Worm (Caenorhabditis elegans) whole organism, mixed stage, embryonic: Measurements from ENCODE around the gene dpy-13.
A peak's percentile ranks its signal among the peaks of the same experiment; 100 is the strongest.

Experiments used
- M03D4.4 ChIP-seq: sonication (generic microtip); optimal IDR thresholded peaks from 2 replicates; lab custom pipeline; 2017; ENCODE audit warnings: mild to moderate bottlenecking, missing genetic modification characterization, missing compliant biosample characterization
- ceh-39 ChIP-seq: fragments of 150-350 bp; optimal IDR thresholded peaks from 2 replicates; lab custom pipeline; 2014; ENCODE audit warnings: missing biosample characterization, missing genetic modification characterization
- ceh-83 ChIP-seq: fragments of 200-800 bp; sonication (Bioruptor generic); optimal IDR thresholded peaks from 2 replicates; lab custom pipeline; 2018; ENCODE audit warnings: mild to moderate bottlenecking, missing genetic modification characterization, missing compliant biosample characterization
- cnd-1 ChIP-seq: fragments of 200-800 bp; sonication (Bioruptor generic); optimal IDR thresholded peaks from 2 replicates; lab custom pipeline; 2018; ENCODE audit warnings: mild to moderate bottlenecking, missing genetic modification characterization, missing compliant biosample characterization
- drap-1 ChIP-seq: fragments of 200-800 bp; sonication (Bioruptor generic); optimal IDR thresholded peaks from 3 replicates; lab custom pipeline; 2018; ENCODE audit warnings: mild to moderate bottlenecking, missing genetic modification characterization, missing compliant biosample characterization
- elt-1 ChIP-seq: sonication (generic microtip); optimal IDR thresholded peaks from 2 replicates; lab custom pipeline; 2017; ENCODE audit warnings: missing genetic modification characterization, mild to moderate bottlenecking, missing compliant biosample characterization, antibody characterized with exemption, moderate library complexity, borderline replicate concordance; ENCODE audit not compliant: insufficient read depth
- elt-3 ChIP-seq: fragments of 150-350 bp; optimal IDR thresholded peaks from 2 replicates; lab custom pipeline; 2014; ENCODE audit warnings: missing biosample characterization, missing genetic modification characterization
- flh-1 ChIP-seq: fragments of 200-800 bp; sonication (Bioruptor generic); optimal IDR thresholded peaks from 2 replicates; lab custom pipeline; 2018; ENCODE audit warnings: mild to moderate bottlenecking, missing genetic modification characterization, moderate library complexity, missing compliant biosample characterization
- ham-2 ChIP-seq: fragments of 200-800 bp; sonication (Bioruptor generic); optimal IDR thresholded peaks from 2 replicates; lab custom pipeline; 2018; ENCODE audit warnings: mild to moderate bottlenecking, missing genetic modification characterization, missing compliant biosample characterization
- hlh-1 ChIP-seq: fragments of 150-350 bp; optimal IDR thresholded peaks from 2 replicates; lab custom pipeline; 2014; ENCODE audit warnings: missing biosample characterization, missing genetic modification reagents, missing genetic modification characterization
- lin-13 ChIP-seq: fragments of 150-350 bp; optimal IDR thresholded peaks from 2 replicates; lab custom pipeline; 2014; ENCODE audit warnings: missing biosample characterization, missing genetic modification characterization
- lin-32 ChIP-seq: fragments of 200-800 bp; sonication (Bioruptor generic); optimal IDR thresholded peaks from 2 replicates; lab custom pipeline; 2018; ENCODE audit warnings: mild to moderate bottlenecking, missing genetic modification characterization, missing compliant biosample characterization
- lsy-2 ChIP-seq: fragments of 150-350 bp; optimal IDR thresholded peaks from 2 replicates; lab custom pipeline; 2014; ENCODE audit warnings: missing biosample characterization, missing genetic modification characterization
- mab-5 ChIP-seq: fragments of 150-350 bp; optimal IDR thresholded peaks from 2 replicates; lab custom pipeline; 2014; ENCODE audit warnings: missing biosample characterization, missing genetic modification characterization
- mep-1 ChIP-seq: fragments of 150-350 bp; optimal IDR thresholded peaks from 2 replicates; lab custom pipeline; 2017; ENCODE audit warnings: missing biosample characterization, missing genetic modification reagents, missing genetic modification characterization, inconsistent platforms
- mls-2 ChIP-seq: sonication (generic microtip); optimal IDR thresholded peaks from 2 replicates; lab custom pipeline; 2016; ENCODE audit warnings: mild to moderate bottlenecking, missing genetic modification characterization, moderate library complexity, missing compliant biosample characterization
- nhr-2 ChIP-seq: fragments of 150-350 bp; optimal IDR thresholded peaks from 2 replicates; lab custom pipeline; 2014; ENCODE audit warnings: missing biosample characterization, missing genetic modification characterization
- nhr-237 ChIP-seq: fragments of 150-350 bp; optimal IDR thresholded peaks from 2 replicates; lab custom pipeline; 2014; ENCODE audit warnings: missing biosample characterization, missing genetic modification characterization
- nhr-28 ChIP-seq: fragments of 150-350 bp; optimal IDR thresholded peaks from 2 replicates; lab custom pipeline; 2014; ENCODE audit warnings: missing biosample characterization, missing genetic modification characterization
- pha-4 ChIP-seq: fragments of 150-350 bp; optimal IDR thresholded peaks from 2 replicates; lab custom pipeline; 2018; ENCODE audit warnings: missing biosample characterization, missing genetic modification reagents, missing genetic modification characterization
- sem-2 ChIP-seq: fragments of 200-800 bp; sonication (Bioruptor generic); optimal IDR thresholded peaks from 2 replicates; lab custom pipeline; 2018; ENCODE audit warnings: mild to moderate bottlenecking, missing genetic modification characterization, missing compliant biosample characterization
- snpc-4 ChIP-seq: fragments of 150-350 bp; optimal IDR thresholded peaks from 2 replicates; lab custom pipeline; 2014; ENCODE audit warnings: missing biosample characterization, missing genetic modification characterization
- tbx-8 ChIP-seq: fragments of 200-800 bp; sonication (Bioruptor generic); optimal IDR thresholded peaks from 2 replicates; lab custom pipeline; 2018; ENCODE audit warnings: mild to moderate bottlenecking, missing genetic modification characterization, moderate library complexity, missing compliant biosample characterization
- unc-120 ChIP-seq: sonication (generic microtip); optimal IDR thresholded peaks from 2 replicates; lab custom pipeline; 2017; ENCODE audit warnings: missing genetic modification characterization, missing compliant biosample characterization; ENCODE audit not compliant: poor library complexity, severe bottlenecking
- unc-39 ChIP-seq: fragments of 150-350 bp; optimal IDR thresholded peaks from 2 replicates; lab custom pipeline; 2014; ENCODE audit warnings: missing biosample characterization, missing genetic modification characterization
- unc-62 ChIP-seq: fragments of 150-350 bp; optimal IDR thresholded peaks from 2 replicates; lab custom pipeline; 2014; ENCODE audit warnings: missing biosample characterization, missing genetic modification reagents, missing genetic modification characterization

Gene dpy-13

DNA sequence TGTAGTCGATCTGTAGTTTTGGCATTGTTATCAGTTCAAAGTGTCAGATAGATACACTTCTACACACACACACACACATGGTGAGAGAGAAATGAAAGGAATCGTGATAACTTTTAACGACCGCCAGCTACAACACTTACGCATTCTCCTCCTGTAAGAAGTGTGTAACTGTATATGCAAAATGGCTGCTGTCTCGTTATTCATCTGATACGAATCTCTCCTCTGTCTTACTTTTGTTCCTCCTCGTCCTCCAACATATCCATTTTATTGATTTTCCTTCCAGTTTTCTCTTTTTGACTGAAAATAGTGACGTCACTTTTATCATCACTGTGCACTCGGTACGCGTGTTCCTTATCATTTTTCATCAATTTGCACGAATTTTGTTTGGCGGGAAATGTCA, 22.7 kb upstream of the dpy-13 start:
- TF ChIP-seq nhr-28 (tag; lab: Kevin White, UChicago) (peak; percentile 32), mab-5 (no peak)

ce11 chrIV:4215349-4215748, 20.1 kb upstream of the dpy-13 start:
- TF ChIP-seq pha-4 (tag; lab: Kevin White, UChicago) (peak; percentile 21), lin-13 (tag; lab: Kevin White, UChicago) (no peak), nhr-237 (peak; percentile 68), unc-120 (tag; lab: Kevin White, UChicago) (no peak), unc-62 (GFP tag; lab: Kevin White, UChicago) (peak; percentile 70)

- TF ChIP-seq snpc-4 (tag; lab: Kevin White, UChicago) (no peak), sem-2 (no peak), hlh-1 (no peak), mep-1 (tag; lab: Kevin White, UChicago) (no peak), pha-4 (tag; lab: Kevin White, UChicago) (no peak), ham-2 (GFP tag; lab: Kevin White, UChicago) (no peak), ceh-39 (tag; lab: Kevin White, UChicago) (no peak), lin-13 (tag; lab: Kevin White, UChicago) (no peak)
These were observed 19.1 kb upstream of the dpy-13 start for ce11 chrIV:4216099-4216894.

DNA sequence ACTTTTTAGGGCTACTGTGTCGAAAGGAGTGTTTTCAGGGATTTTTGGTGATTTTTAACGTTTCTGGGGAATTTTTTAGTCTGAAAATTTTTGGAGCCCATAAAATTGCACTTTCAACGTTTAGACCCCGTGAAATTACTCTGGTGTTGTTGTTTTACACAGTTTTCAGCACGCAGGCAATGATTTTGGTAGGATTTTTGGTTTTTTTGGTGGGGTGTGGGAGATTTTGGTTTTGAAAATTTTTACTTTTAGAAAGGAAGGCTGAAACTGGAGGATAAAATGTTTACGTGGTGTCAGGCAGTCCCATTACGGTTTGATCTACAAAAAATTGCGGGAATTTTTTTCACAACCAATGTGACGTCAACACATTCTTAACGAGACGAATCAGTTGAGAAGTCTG, 17.1 kb upstream of the dpy-13 start:
- no peak for TF ChIP-seq lsy-2 (tag; lab: Kevin White, UChicago)
- TF ChIP-seq elt-3 = no peak
- no peak for TF ChIP-seq nhr-237
- no peak for TF ChIP-seq ceh-39 (tag; lab: Kevin White, UChicago)
- TF ChIP-seq unc-120 (tag; lab: Kevin White, UChicago) = no peak
- TF ChIP-seq M03D4.4 (tag; lab: Kevin White, UChicago) = no peak
- TF ChIP-seq cnd-1 = no peak
- TF ChIP-seq flh-1 (GFP tag; lab: Kevin White, UChicago) = no peak
- TF ChIP-seq drap-1 (GFP tag; lab: Kevin White, UChicago) = no peak
- TF ChIP-seq elt-1 (tag; lab: Kevin White, UChicago) = no peak
- no peak for TF ChIP-seq lin-32 (GFP tag; lab: Kevin White, UChicago)
- TF ChIP-seq pha-4 (tag; lab: Kevin White, UChicago) = no peak

DNA sequence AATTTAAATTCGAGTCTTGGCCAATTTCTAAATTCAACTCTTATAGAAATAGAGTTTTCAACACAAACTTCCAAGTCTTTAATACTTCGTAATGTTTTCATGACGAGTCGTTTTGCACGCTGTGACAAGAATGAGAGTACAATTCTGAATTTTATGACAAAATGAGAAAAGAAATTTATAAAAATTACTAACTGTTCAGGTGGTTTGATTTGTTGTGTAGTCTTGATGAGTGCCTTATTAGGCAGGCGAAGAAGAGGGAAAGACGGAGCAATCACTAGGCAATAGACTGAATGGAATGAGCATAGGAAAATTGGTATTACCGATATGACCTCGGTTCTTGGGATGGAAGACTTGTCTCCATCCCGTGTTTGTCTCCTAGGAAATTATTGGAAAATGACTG, 15.4 kb upstream of the dpy-13 start, which contains the start of gene F30B5.11:
Gene F30B5.11 (minus strand): TSS at position 101 of the 400 bp plus-strand sequence.
- TF ChIP-seq nhr-2 (tag; lab: Kevin White, UChicago) (no peak), unc-39 (tag; lab: Kevin White, UChicago) (no peak), tbx-8 (GFP tag; lab: Kevin White, UChicago) (no peak)
- TF ChIP-seq, all 35 proteins: peak for 0

DNA sequence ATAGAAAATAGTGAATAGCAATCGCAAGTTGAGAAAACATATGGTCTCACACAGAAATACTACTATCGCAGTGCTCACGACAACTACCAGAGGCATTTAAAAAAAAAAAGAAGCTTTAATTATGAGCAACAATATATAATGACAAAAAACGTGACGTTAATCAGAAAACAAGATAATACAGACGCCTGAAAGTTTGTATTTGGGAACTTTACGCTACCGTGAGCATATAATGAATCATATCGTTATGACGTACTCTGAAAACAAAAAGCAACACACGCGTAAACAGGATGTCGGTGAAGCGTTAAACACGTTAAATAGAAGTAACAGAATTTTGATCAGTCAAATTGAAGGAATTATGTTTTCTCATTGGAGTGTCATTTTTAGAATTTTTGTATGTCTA, 9.6 kb upstream of the dpy-13 start, which contains the start of gene srbc-71:
Gene srbc-71 (minus strand): TSS at position 101 of the 400 bp plus-strand sequence.
- no peak for TF ChIP-seq M03D4.4 (tag; lab: Kevin White, UChicago)
- no peak for TF ChIP-seq sem-2
- TF ChIP-seq mep-1 (tag; lab: Kevin White, UChicago) = no peak
- no peak for TF ChIP-seq ham-2 (GFP tag; lab: Kevin White, UChicago)

DNA sequence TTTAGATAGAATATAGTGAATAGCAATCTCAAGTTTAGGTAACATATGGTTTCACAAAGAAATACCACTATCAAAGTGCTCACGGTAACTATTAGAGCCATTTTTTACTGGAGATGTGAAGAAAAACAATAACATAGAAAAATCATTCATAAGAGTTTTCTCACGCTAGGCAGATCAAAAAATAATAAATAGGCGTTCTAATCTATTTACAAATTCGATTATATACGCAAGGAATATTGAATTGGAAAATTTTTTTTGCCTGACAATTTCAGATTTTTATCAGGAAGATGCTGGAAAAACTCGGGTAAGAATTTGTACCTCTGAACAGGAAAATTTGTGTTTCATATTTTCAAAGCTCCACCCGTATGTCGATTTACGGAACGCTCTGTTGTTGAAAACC, 7.5 kb upstream of the dpy-13 start, which contains the start of gene srbc-70:
Gene srbc-70 (minus strand): TSS at position 101 of the 400 bp plus-strand sequence.
- TF ChIP-seq ceh-83 (GFP tag; lab: Kevin White, UChicago) = no peak
- TF ChIP-seq pha-4 (tag; lab: Kevin White, UChicago) = no peak
- no peak for TF ChIP-seq lsy-2 (tag; lab: Kevin White, UChicago)
- TF ChIP-seq nhr-2 (tag; lab: Kevin White, UChicago) = no peak
- no peak for TF ChIP-seq mls-2
- no peak for TF ChIP-seq cnd-1
- TF ChIP-seq flh-1 (GFP tag; lab: Kevin White, UChicago) = no peak
- no peak for TF ChIP-seq unc-39 (tag; lab: Kevin White, UChicago)
